Fruit fly (Drosophila melanogaster) whole organism, embryonic: ENCODE measurements around the gene Nup93-1.

ENCODE experiments used
- Adf1 ChIP-seq: fragments of 200-800 bp; sonication (Bioruptor generic); IDR thresholded peaks from 2 replicates; pipeline ENCODE4 v1.3.6; 2022; ENCODE audit warnings: missing biosample characterization, missing genetic modification characterization
- Aef1 ChIP-seq: fragments of 200-800 bp; sonication (Bioruptor generic); IDR thresholded peaks from 3 replicates; pipeline ENCODE4 v1.3.6; 2022; ENCODE audit warnings: missing biosample characterization, missing genetic modification characterization
- CG1024 ChIP-seq: fragments of 200-800 bp; sonication (Bioruptor generic); IDR thresholded peaks from 2 replicates; pipeline ENCODE4 v1.3.6; 2022; ENCODE audit warnings: missing biosample characterization, missing genetic modification characterization
- CG10565 ChIP-seq: fragments of 200-800 bp; sonication (Bioruptor generic); optimal IDR thresholded peaks from 3 replicates; lab custom pipeline; 2016; ENCODE audit warnings: missing biosample characterization, mild to moderate bottlenecking, missing genetic modification characterization
- CG10959 ChIP-seq: fragments of 200-800 bp; sonication (Bioruptor generic); IDR thresholded peaks from 2 replicates; pipeline ENCODE4 v1.3.6; 2022; ENCODE audit warnings: missing biosample characterization, missing genetic modification characterization
- CG1233 ChIP-seq: fragments of 200-800 bp; sonication (Bioruptor generic); optimal IDR thresholded peaks from 4 replicates; lab custom pipeline; 2018; ENCODE audit warnings: missing biosample characterization, mild to moderate bottlenecking, missing genetic modification characterization
- CG13296 ChIP-seq: fragments of 200-800 bp; sonication (Bioruptor generic); optimal IDR thresholded peaks from 3 replicates; lab custom pipeline; 2018; ENCODE audit warnings: missing biosample characterization, mild to moderate bottlenecking, missing genetic modification characterization
- CG14014 ChIP-seq: fragments of 200-800 bp; sonication (Bioruptor generic); IDR thresholded peaks from 2 replicates; pipeline ENCODE4 v1.3.6; 2022; ENCODE audit warnings: missing biosample characterization, missing genetic modification characterization
- CG14050 ChIP-seq: fragments of 200-800 bp; sonication (Bioruptor generic); IDR thresholded peaks from 3 replicates; pipeline ENCODE4 v1.3.6; 2022; ENCODE audit warnings: missing biosample characterization, missing genetic modification characterization
- CG15011 ChIP-seq: fragments of 200-800 bp; sonication (Bioruptor generic); optimal IDR thresholded peaks from 3 replicates; lab custom pipeline; 2018; ENCODE audit warnings: missing biosample characterization, mild to moderate bottlenecking, missing genetic modification characterization
- CG17385 ChIP-seq: fragments of 200-800 bp; sonication (Bioruptor generic); optimal IDR thresholded peaks from 3 replicates; lab custom pipeline; 2018; ENCODE audit warnings: missing biosample characterization, mild to moderate bottlenecking, missing genetic modification characterization
- CG17829 ChIP-seq: fragments of 200-800 bp; optimal IDR thresholded peaks from 2 replicates; lab custom pipeline; 2019; ENCODE audit warnings: missing biosample characterization, mild to moderate bottlenecking, missing genetic modification characterization, moderate library complexity
- CG3847 ChIP-seq: fragments of 200-800 bp; sonication (Bioruptor generic); IDR thresholded peaks from 2 replicates; pipeline ENCODE4 v1.3.6; 2022; ENCODE audit warnings: missing biosample characterization, missing genetic modification characterization
- CG42726 ChIP-seq: fragments of 200-800 bp; sonication (Bioruptor generic); IDR thresholded peaks from 2 replicates; pipeline ENCODE4 v1.3.6; 2022; ENCODE audit warnings: missing biosample characterization, missing genetic modification characterization; ENCODE audit not compliant: partially characterized antibody
- CG4424 ChIP-seq: fragments of 200-800 bp; sonication (Bioruptor generic); optimal IDR thresholded peaks from 3 replicates; lab custom pipeline; 2016; ENCODE audit warnings: missing biosample characterization, missing genetic modification characterization
- CG4820 ChIP-seq: fragments of 200-800 bp; sonication (Bioruptor generic); optimal IDR thresholded peaks from 3 replicates; lab custom pipeline; 2016; ENCODE audit warnings: missing biosample characterization, missing genetic modification characterization
- CG6254 ChIP-seq: fragments of 200-800 bp; sonication (Bioruptor generic); optimal IDR thresholded peaks from 3 replicates; lab custom pipeline; 2017; ENCODE audit warnings: mild to moderate bottlenecking, missing biosample characterization, missing genetic modification reagents, missing genetic modification characterization
- CG7271 ChIP-seq: fragments of 200-800 bp; sonication (Bioruptor generic); optimal IDR thresholded peaks from 2 replicates; lab custom pipeline; 2018; ENCODE audit warnings: missing biosample characterization, mild to moderate bottlenecking, missing genetic modification characterization, moderate library complexity
- CG7372 ChIP-seq: fragments of 200-800 bp; sonication (Bioruptor generic); IDR thresholded peaks from 2 replicates; pipeline ENCODE4 v1.3.6; 2022; ENCODE audit warnings: missing biosample characterization, missing genetic modification characterization
- CG7839 ChIP-seq: fragments of 200-800 bp; sonication (Bioruptor generic); optimal IDR thresholded peaks from 3 replicates; lab custom pipeline; 2018; ENCODE audit warnings: missing biosample characterization, mild to moderate bottlenecking, missing genetic modification characterization, moderate library complexity
- CG9727 ChIP-seq: fragments of 200-800 bp; sonication (Bioruptor generic); optimal IDR thresholded peaks from 3 replicates; lab custom pipeline; 2017; ENCODE audit warnings: missing biosample characterization, mild to moderate bottlenecking, missing genetic modification characterization
- CG9876 ChIP-seq: fragments of 200-800 bp; sonication (Bioruptor generic); optimal IDR thresholded peaks from 2 replicates; lab custom pipeline; 2016; ENCODE audit warnings: missing biosample characterization, missing genetic modification characterization
- CoRest ChIP-seq: fragments of 200-800 bp; sonication (Bioruptor generic); optimal IDR thresholded peaks from 3 replicates; lab custom pipeline; 2018; ENCODE audit warnings: missing biosample characterization, mild to moderate bottlenecking, missing genetic modification characterization, moderate library complexity
- D ChIP-seq, 2 experiments: fragments of 200-800 bp in 1 of 2; fragments of >200 bp in 1 of 2; sonication (Bioruptor generic) in 1 of 2; optimal IDR thresholded peaks; 2 replicates in 1 of 2; 3 replicates in 1 of 2; lab custom pipeline; 2017; ENCODE audit warnings: mild to moderate bottlenecking in 1 of 2, missing biosample characterization in 1 of 2, missing genetic modification characterization in 1 of 2, missing genetic modification reagents in 1 of 2
- ERR ChIP-seq: fragments of 200-800 bp; sonication (Bioruptor generic); optimal IDR thresholded peaks from 2 replicates; lab custom pipeline; 2016; ENCODE audit warnings: missing biosample characterization, missing genetic modification characterization
- H2.0 ChIP-seq: fragments of 200-800 bp; sonication (Bioruptor generic); IDR thresholded peaks from 2 replicates; pipeline ENCODE4 v1.3.6; 2022; ENCODE audit warnings: missing biosample characterization, missing genetic modification characterization
- HLH54F ChIP-seq: fragments of 200-800 bp; sonication (Bioruptor generic); optimal IDR thresholded peaks from 3 replicates; lab custom pipeline; 2016; ENCODE audit warnings: missing biosample characterization, missing genetic modification characterization
- Nf-YA ChIP-seq: fragments of 200-800 bp; sonication (Bioruptor generic); IDR thresholded peaks from 2 replicates; pipeline ENCODE4 v1.3.6; 2022; ENCODE audit warnings: missing biosample characterization, missing genetic modification characterization
- NfI ChIP-seq: fragments of 200-800 bp; sonication (Bioruptor generic); optimal IDR thresholded peaks from 3 replicates; lab custom pipeline; 2018; ENCODE audit warnings: missing biosample characterization, mild to moderate bottlenecking, missing genetic modification characterization, moderate library complexity
- Pdp1 ChIP-seq, 2 experiments: fragments of 200-800 bp; sonication (Bioruptor generic); optimal IDR thresholded peaks; 3 replicates each; lab custom pipeline; 2016; ENCODE audit warnings: missing biosample characterization in 2 of 2, missing genetic modification characterization in 2 of 2, mild to moderate bottlenecking in 1 of 2, moderate library complexity in 1 of 2
- Sox102F ChIP-seq: fragments of 200-800 bp; sonication (Bioruptor generic); optimal IDR thresholded peaks from 2 replicates; lab custom pipeline; 2018; ENCODE audit warnings: missing biosample characterization, mild to moderate bottlenecking, missing genetic modification characterization, moderate library complexity
- TFAM ChIP-seq: fragments of 200-800 bp; sonication (Bioruptor generic); optimal IDR thresholded peaks from 2 replicates; lab custom pipeline; 2017; ENCODE audit warnings: missing biosample characterization, missing genetic modification characterization, inconsistent platforms
- bigmax ChIP-seq: fragments of 200-800 bp; sonication (Bioruptor generic); optimal IDR thresholded peaks from 2 replicates; lab custom pipeline; 2018; ENCODE audit warnings: missing biosample characterization, mild to moderate bottlenecking, missing genetic modification characterization
- chn ChIP-seq: fragments of 200-800 bp; sonication (Bioruptor generic); optimal IDR thresholded peaks from 2 replicates; lab custom pipeline; 2016; ENCODE audit warnings: missing biosample characterization, missing genetic modification characterization
- dimm ChIP-seq: fragments of 200-800 bp; sonication (Bioruptor generic); IDR thresholded peaks from 2 replicates; pipeline ENCODE4 v1.3.6; 2022; ENCODE audit warnings: missing biosample characterization, missing genetic modification characterization
- gsb ChIP-seq: fragments of 200-800 bp; sonication (Bioruptor generic); IDR thresholded peaks from 2 replicates; pipeline ENCODE4 v1.3.6; 2022; ENCODE audit warnings: missing biosample characterization, missing genetic modification characterization
- kah ChIP-seq: fragments of 200-800 bp; sonication (Bioruptor generic); optimal IDR thresholded peaks from 2 replicates; lab custom pipeline; 2018; ENCODE audit warnings: missing biosample characterization, mild to moderate bottlenecking, missing genetic modification characterization
- lilli ChIP-seq: fragments of 200-800 bp; sonication (Bioruptor generic); optimal IDR thresholded peaks from 3 replicates; lab custom pipeline; 2016; ENCODE audit warnings: missing biosample characterization, missing genetic modification characterization
- maf-S ChIP-seq: fragments of 200-800 bp; sonication (Bioruptor generic); optimal IDR thresholded peaks from 2 replicates; lab custom pipeline; 2016; ENCODE audit warnings: missing biosample characterization, missing genetic modification characterization
- nerfin-1 ChIP-seq: fragments of 200-800 bp; sonication (Bioruptor generic); optimal IDR thresholded peaks from 3 replicates; lab custom pipeline; 2019; ENCODE audit warnings: missing biosample characterization, mild to moderate bottlenecking, missing genetic modification characterization, moderate library complexity
- nmo ChIP-seq: fragments of 200-800 bp; sonication (Bioruptor generic); optimal IDR thresholded peaks from 2 replicates; lab custom pipeline; 2018; ENCODE audit warnings: missing biosample characterization, mild to moderate bottlenecking, missing genetic modification characterization, moderate library complexity
- odd ChIP-seq: fragments of 200-800 bp; sonication (Bioruptor generic); optimal IDR thresholded peaks from 2 replicates; lab custom pipeline; 2017; ENCODE audit warnings: missing biosample characterization, mild to moderate bottlenecking, missing genetic modification characterization
- scrt ChIP-seq: fragments of 200-800 bp; sonication (Bioruptor generic); optimal IDR thresholded peaks from 2 replicates; lab custom pipeline; 2018; ENCODE audit warnings: missing biosample characterization, mild to moderate bottlenecking, missing genetic modification characterization, moderate library complexity
- sens ChIP-seq: fragments of 200-800 bp; sonication (Bioruptor generic); peaks from one replicate; lab custom pipeline; 2016; ENCODE audit warnings: missing biosample characterization, missing genetic modification characterization
- sim ChIP-seq: fragments of 200-800 bp; sonication (Bioruptor generic); IDR thresholded peaks from 2 replicates; pipeline ENCODE4 v1.3.6; 2022; ENCODE audit warnings: missing biosample characterization, missing genetic modification characterization
- sr ChIP-seq: fragments of 200-800 bp; sonication (Bioruptor generic); IDR thresholded peaks from 3 replicates; pipeline ENCODE4 v1.3.6; 2022; ENCODE audit warnings: missing biosample characterization, missing genetic modification characterization
- stc ChIP-seq: fragments of 200-800 bp; sonication (Bioruptor generic); IDR thresholded peaks from 2 replicates; pipeline ENCODE4 v1.3.6; 2022; ENCODE audit warnings: missing biosample characterization, missing genetic modification characterization
- vvl ChIP-seq: fragments of 200-800 bp; sonication (Bioruptor generic); IDR thresholded peaks from 2 replicates; pipeline ENCODE4 v1.3.6; 2022; ENCODE audit warnings: missing biosample characterization, missing genetic modification characterization

Nup93-1 gene

DNA sequence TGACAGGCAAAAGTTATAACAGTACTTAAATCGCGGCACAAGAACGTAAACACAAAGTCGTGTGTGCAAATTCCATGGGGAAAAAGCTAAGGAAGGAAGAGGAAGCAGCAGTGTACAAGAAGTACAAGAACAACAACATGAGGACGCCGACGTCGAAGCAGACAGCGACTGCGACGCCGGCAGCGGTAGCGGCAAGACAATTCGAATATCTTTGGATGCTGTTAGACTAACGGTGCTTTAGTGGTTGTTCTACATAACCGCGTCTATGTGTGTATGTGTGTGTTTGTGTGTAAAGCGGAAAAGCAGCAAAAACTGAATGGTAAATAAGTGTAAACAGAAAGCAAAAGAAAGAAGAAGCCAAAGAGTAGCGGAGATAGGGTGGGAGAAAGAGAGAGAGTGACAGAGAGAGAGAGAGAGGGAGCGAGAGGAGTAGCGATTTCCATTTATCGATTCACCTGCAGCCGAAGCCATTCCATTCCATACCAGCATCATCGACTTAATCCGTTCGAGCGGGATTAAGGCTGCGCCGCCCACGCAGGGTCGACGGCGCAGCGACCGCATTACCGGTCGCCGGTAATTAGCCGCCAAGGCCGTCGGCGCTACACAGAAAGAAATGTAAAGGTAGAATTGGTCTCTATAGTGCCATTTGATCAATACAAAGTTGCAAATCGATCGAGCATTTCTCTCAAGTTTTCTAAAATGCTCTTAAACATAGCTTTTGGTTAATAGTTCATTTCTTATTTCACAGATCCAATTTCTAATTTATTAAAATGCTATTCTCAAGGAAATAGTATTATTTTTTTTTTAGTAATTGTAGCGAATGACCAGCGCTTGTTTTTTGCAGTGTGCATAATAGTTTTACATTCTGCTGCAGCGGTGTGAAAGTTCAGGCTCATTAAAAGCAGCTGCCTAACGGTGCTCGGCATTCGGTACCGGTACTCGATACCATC lies 38.4 kb upstream of the Nup93-1 start (continued):
- TF ChIP-seq HLH54F (GFP tag; lab: Kevin White, UChicago) (peak; percentile 11), CG10959 (GFP tag; lab: Robert Waterston, UW) (0 out of 2 replicates have a peak, but pooled peaks have one; percentile 39), CG14014 (GFP tag; lab: Robert Waterston, UW) (no peak), maf-S (GFP tag; lab: Kevin White, UChicago) (peak; percentile 14), CG10565 (GFP tag; lab: Kevin White, UChicago) (no peak), CG14050 (GFP tag; lab: Robert Waterston, UW) (peak; percentile 22; the same call in 1 of the 3 replicates), CG1233 (GFP tag; lab: Kevin White, UChicago) (no peak), CoRest (tag; lab: Kevin White, UChicago) (peak; percentile 52), NfI (GFP tag; lab: Kevin White, UChicago) (peak; percentile 42), CG6254 (GFP tag; lab: Kevin White, UChicago) (peak; percentile 54), CG1024 (GFP tag; lab: Robert Waterston, UW) (no peak), dimm (no peak), CG3847 (GFP tag; lab: Robert Waterston, UW) (peak; percentile 35; the same call in 1 of the 2 replicates), CG7372 (GFP tag; lab: Robert Waterston, UW) (peak; percentile 27; the same call in 1 of the 2 replicates), nmo (GFP tag; lab: Kevin White, UChicago) (peak; percentile 56), vvl (GFP tag; lab: Robert Waterston, UW) (peak; percentile 73), CG9727 (GFP tag; lab: Kevin White, UChicago) (peak; percentile 32), Nf-YA (GFP tag; lab: Robert Waterston, UW) (no peak), Sox102F (GFP tag; lab: Kevin White, UChicago) (peak; percentile 76), Aef1 (GFP tag; lab: Robert Waterston, UW) (peak; percentile 31; the same call in 1 of the 3 replicates), TFAM (GFP tag; lab: Kevin White, UChicago) (no peak), CG7839 (tag; lab: Kevin White, UChicago) (peak; percentile 72), CG4820 (GFP tag; lab: Kevin White, UChicago) (peak; percentile 49), Pdp1 (GFP tag; optimal IDR thresholded peaks at IDR 0.05; lab: Kevin White, UChicago) (peak; percentile 12 to 45), sim (GFP tag; lab: Robert Waterston, UW) (no peak), bigmax (GFP tag; lab: Kevin White, UChicago) (no peak), H2.0 (GFP tag; lab: Robert Waterston, UW) (0 out of 2 replicates have a peak, but pooled peaks have one; percentile 16), lilli (peak; percentile 49), D (optimal IDR thresholded peaks at IDR 0.05; lab: Kevin White, UChicago) (no peak), D (GFP tag; optimal IDR thresholded peaks at IDR 0.05; lab: Kevin White, UChicago) (peak; percentile 47), CG13296 (peak; percentile 30), CG4424 (GFP tag; lab: Kevin White, UChicago) (peak; percentile 59), nerfin-1 (tag; lab: Kevin White, UChicago) (peak; percentile 40), chn (peak; percentile 32), CG7271 (no peak), scrt (GFP tag; lab: Kevin White, UChicago) (peak; percentile 10), CG15011 (GFP tag; lab: Kevin White, UChicago) (peak; percentile 10), CG42726 (no peak), gsb (no peak), Adf1 (GFP tag; lab: Robert Waterston, UW) (peak; percentile 94), sens (GFP tag; lab: Kevin White, UChicago) (peak; percentile 93), ERR (no peak), CG9876 (GFP tag; lab: Kevin White, UChicago) (no peak), sr (GFP tag; lab: Robert Waterston, UW) (no peak), CG17829 (tag; lab: Kevin White, UChicago) (peak; percentile 33), kah (GFP tag; lab: Kevin White, UChicago) (no peak), CG17385 (GFP tag; lab: Kevin White, UChicago) (peak; percentile 75), stc (GFP tag; lab: Robert Waterston, UW) (peak; percentile 43), odd (peak; percentile 49)
